Fruit fly (Drosophila melanogaster) whole organism, embryonic: ENCODE results near the gene BuGZ.

Experiments
- CG10147 ChIP-seq: fragments of 200-800 bp; sonication (Bioruptor generic); optimal IDR thresholded peaks from 2 replicates; lab custom pipeline; 2019; ENCODE audit warnings: missing biosample characterization, mild to moderate bottlenecking, missing genetic modification characterization, moderate library complexity
- CG10267 ChIP-seq: fragments of 200-800 bp; sonication (Bioruptor generic); optimal IDR thresholded peaks from 2 replicates; lab custom pipeline; 2018; ENCODE audit warnings: missing biosample characterization, mild to moderate bottlenecking, missing genetic modification characterization, moderate library complexity
- CG11695 ChIP-seq: fragments of 200-800 bp; sonication (Bioruptor generic); IDR thresholded peaks from 3 replicates; pipeline ENCODE4 v1.3.6; 2022; ENCODE audit warnings: missing biosample characterization, missing genetic modification characterization
- CG15514 ChIP-seq: fragments of 200-800 bp; sonication (Bioruptor generic); optimal IDR thresholded peaks from 3 replicates; lab custom pipeline; 2017; ENCODE audit warnings: missing biosample characterization, missing genetic modification characterization, mild to moderate bottlenecking, moderate library complexity, missing genetic modification reagents
- CG1603 ChIP-seq: fragments of 200-800 bp; sonication (Bioruptor generic); optimal IDR thresholded peaks from 2 replicates; lab custom pipeline; 2019; ENCODE audit warnings: missing biosample characterization, mild to moderate bottlenecking, missing genetic modification characterization, moderate library complexity
- CG16813 ChIP-seq: fragments of 200-800 bp; sonication (Bioruptor generic); IDR thresholded peaks from 3 replicates; pipeline ENCODE4 v1.3.6; 2022; ENCODE audit warnings: missing biosample characterization, missing genetic modification characterization; ENCODE audit not compliant: partially characterized antibody
- CG17359 ChIP-seq: fragments of 200-800 bp; sonication (Bioruptor generic); optimal IDR thresholded peaks from 3 replicates; lab custom pipeline; 2018; ENCODE audit warnings: missing biosample characterization, mild to moderate bottlenecking, missing genetic modification characterization, moderate library complexity
- CG17612 ChIP-seq: fragments of 200-800 bp; sonication (Bioruptor generic); IDR thresholded peaks from 2 replicates; pipeline ENCODE4 v1.3.6; 2022; ENCODE audit warnings: missing biosample characterization, missing genetic modification characterization
- CG17829 ChIP-seq: fragments of 200-800 bp; optimal IDR thresholded peaks from 2 replicates; lab custom pipeline; 2019; ENCODE audit warnings: missing biosample characterization, mild to moderate bottlenecking, missing genetic modification characterization, moderate library complexity
- CG18262 ChIP-seq: fragments of 200-800 bp; optimal IDR thresholded peaks from 3 replicates; lab custom pipeline; 2019; ENCODE audit warnings: missing biosample characterization, mild to moderate bottlenecking, missing genetic modification characterization, moderate library complexity
- CG2116 ChIP-seq: fragments of 200-800 bp; sonication (Bioruptor generic); optimal IDR thresholded peaks from 3 replicates; lab custom pipeline; 2018; ENCODE audit warnings: missing biosample characterization, mild to moderate bottlenecking, missing genetic modification characterization
- CG32532 ChIP-seq: fragments of 200-800 bp; sonication (Bioruptor generic); IDR thresholded peaks from 2 replicates; pipeline ENCODE4 v1.3.6; 2022; ENCODE audit warnings: missing biosample characterization, missing genetic modification characterization
- CG3726 ChIP-seq: fragments of 200-800 bp; sonication (Bioruptor generic); IDR thresholded peaks from 3 replicates; pipeline ENCODE4, ENCODE4 v1.3.6; 2022; ENCODE audit warnings: missing biosample characterization, missing genetic modification characterization
- CG3847 ChIP-seq: fragments of 200-800 bp; sonication (Bioruptor generic); IDR thresholded peaks from 2 replicates; pipeline ENCODE4 v1.3.6; 2022; ENCODE audit warnings: missing biosample characterization, missing genetic modification characterization
- CG6272 ChIP-seq: fragments of 200-800 bp; sonication (Bioruptor generic); IDR thresholded peaks from 2 replicates; pipeline ENCODE4 v1.3.6; 2022; ENCODE audit warnings: missing biosample characterization, missing genetic modification characterization
- CG6765 ChIP-seq: fragments of 200-800 bp; sonication (Bioruptor generic); optimal IDR thresholded peaks from 3 replicates; lab custom pipeline; 2017; ENCODE audit warnings: missing biosample characterization, mild to moderate bottlenecking, missing genetic modification characterization
- CG6854 ChIP-seq: fragments of 200-800 bp; sonication (Bioruptor generic); optimal IDR thresholded peaks from 3 replicates; lab custom pipeline; 2017; ENCODE audit warnings: missing biosample characterization, mild to moderate bottlenecking, missing genetic modification characterization
- CG7745 ChIP-seq: fragments of 200-800 bp; sonication (Bioruptor generic); optimal IDR thresholded peaks from 2 replicates; lab custom pipeline; 2018; ENCODE audit warnings: missing biosample characterization, mild to moderate bottlenecking, missing genetic modification characterization, moderate library complexity
- CG8290 ChIP-seq, 3 experiments: fragments of 200-800 bp; sonication (Bioruptor generic); optimal IDR thresholded peaks; 2 replicates each; lab custom pipeline; 2016 to 2019; ENCODE audit warnings: missing biosample characterization in 3 of 3, missing genetic modification characterization in 3 of 3, mild to moderate bottlenecking in 2 of 3, moderate library complexity in 1 of 3
- CG8478 ChIP-seq: fragments of >200 bp; optimal IDR thresholded peaks from 2 replicates; lab custom pipeline; 2018
- CG9797 ChIP-seq: fragments of 200-800 bp; sonication (Bioruptor generic); optimal IDR thresholded peaks from 3 replicates; lab custom pipeline; 2018; ENCODE audit warnings: missing biosample characterization, mild to moderate bottlenecking, missing genetic modification characterization
- CrebB ChIP-seq: fragments of 200-800 bp; sonication (Bioruptor generic); optimal IDR thresholded peaks from 3 replicates; lab custom pipeline; 2018; ENCODE audit warnings: missing biosample characterization, mild to moderate bottlenecking, missing genetic modification characterization
- Dref ChIP-seq: fragments of 200-800 bp; sonication (Bioruptor generic); IDR thresholded peaks from 2 replicates; pipeline ENCODE4 v1.3.6; 2022; ENCODE audit warnings: missing biosample characterization, missing genetic modification characterization
- Drgx ChIP-seq: fragments of 200-800 bp; sonication (Bioruptor generic); IDR thresholded peaks from 2 replicates; pipeline ENCODE4 v1.3.6; 2022; ENCODE audit warnings: missing biosample characterization, missing genetic modification characterization
- E2f2 ChIP-seq: fragments of 200-800 bp; sonication (Bioruptor generic); IDR thresholded peaks from 2 replicates; pipeline ENCODE4 v1.3.6; 2022; ENCODE audit warnings: missing biosample characterization, missing genetic modification characterization
- Eip74EF ChIP-seq, 2 experiments: fragments of 200-800 bp in 1 of 2; fragments of >200 bp in 1 of 2; sonication (Bioruptor generic) in 1 of 2; optimal IDR thresholded peaks; 2 replicates each; lab custom pipeline; 2017 to 2019; ENCODE audit warnings: missing biosample characterization in 2 of 2, missing genetic modification characterization in 2 of 2, mild to moderate bottlenecking in 1 of 2, moderate library complexity in 1 of 2
- Gsc ChIP-seq: fragments of 200-800 bp; sonication (Bioruptor generic); IDR thresholded peaks from 2 replicates; pipeline ENCODE4 v1.3.6; 2022; ENCODE audit warnings: missing biosample characterization, missing genetic modification characterization
- HLHmδ ChIP-seq: fragments of 200-800 bp; sonication (Bioruptor generic); optimal IDR thresholded peaks from 2 replicates; lab custom pipeline; 2018; ENCODE audit warnings: missing biosample characterization, mild to moderate bottlenecking, missing genetic modification characterization, moderate library complexity
- Rfx ChIP-seq: fragments of 200-800 bp; sonication (Bioruptor generic); IDR thresholded peaks from 2 replicates; pipeline ENCODE4 v1.3.6; 2022; ENCODE audit warnings: missing biosample characterization, missing genetic modification characterization
- Scr ChIP-seq: fragments of 200-800 bp; sonication (Bioruptor generic); IDR thresholded peaks from 2 replicates; pipeline ENCODE4 v1.3.6; 2022; ENCODE audit warnings: missing biosample characterization, missing genetic modification characterization; ENCODE audit not compliant: partially characterized antibody
- Sox102F ChIP-seq: fragments of 200-800 bp; sonication (Bioruptor generic); optimal IDR thresholded peaks from 2 replicates; lab custom pipeline; 2018; ENCODE audit warnings: missing biosample characterization, mild to moderate bottlenecking, missing genetic modification characterization, moderate library complexity
- Xbp1 ChIP-seq: fragments of 200-800 bp; sonication (Bioruptor generic); optimal IDR thresholded peaks from 3 replicates; lab custom pipeline; 2016; ENCODE audit warnings: missing biosample characterization, mild to moderate bottlenecking, missing genetic modification characterization
- al ChIP-seq: fragments of 200-800 bp; sonication (Bioruptor generic); IDR thresholded peaks from 2 replicates; pipeline ENCODE4 v1.3.6; 2022; ENCODE audit warnings: missing biosample characterization, missing genetic modification characterization
- dimm ChIP-seq: fragments of 200-800 bp; sonication (Bioruptor generic); IDR thresholded peaks from 2 replicates; pipeline ENCODE4 v1.3.6; 2022; ENCODE audit warnings: missing biosample characterization, missing genetic modification characterization
- ems ChIP-seq: fragments of 200-800 bp; sonication (Bioruptor generic); optimal IDR thresholded peaks from 3 replicates; lab custom pipeline; 2016; ENCODE audit warnings: missing biosample characterization, missing genetic modification characterization
- fu2 ChIP-seq: fragments of 200-800 bp; sonication (Bioruptor generic); optimal IDR thresholded peaks from 2 replicates; lab custom pipeline; 2016; ENCODE audit warnings: missing biosample characterization, missing genetic modification characterization
- grau ChIP-seq: fragments of 200-800 bp; optimal IDR thresholded peaks from 3 replicates; lab custom pipeline; 2019; ENCODE audit warnings: missing biosample characterization, mild to moderate bottlenecking, missing genetic modification characterization, moderate library complexity
- gro ChIP-seq: fragments of 200-800 bp; sonication (Bioruptor generic); optimal IDR thresholded peaks from 2 replicates; lab custom pipeline; 2016; ENCODE audit warnings: missing biosample characterization, missing genetic modification characterization
- her ChIP-seq: fragments of 200-800 bp; sonication (Bioruptor generic); optimal IDR thresholded peaks from 2 replicates; lab custom pipeline; 2016; ENCODE audit warnings: missing biosample characterization, missing genetic modification characterization
- lilli ChIP-seq: fragments of 200-800 bp; sonication (Bioruptor generic); optimal IDR thresholded peaks from 3 replicates; lab custom pipeline; 2016; ENCODE audit warnings: missing biosample characterization, missing genetic modification characterization
- nmo ChIP-seq: fragments of 200-800 bp; sonication (Bioruptor generic); optimal IDR thresholded peaks from 2 replicates; lab custom pipeline; 2018; ENCODE audit warnings: missing biosample characterization, mild to moderate bottlenecking, missing genetic modification characterization, moderate library complexity
- peb ChIP-seq: fragments of 200-800 bp; sonication (Bioruptor generic); IDR thresholded peaks from 2 replicates; pipeline ENCODE4 v1.3.6; 2022; ENCODE audit warnings: missing biosample characterization, missing genetic modification characterization
- phol ChIP-seq: fragments of 200-800 bp; sonication (Bioruptor generic); optimal IDR thresholded peaks from 3 replicates; lab custom pipeline; 2018; ENCODE audit warnings: missing biosample characterization, mild to moderate bottlenecking, missing genetic modification characterization, moderate library complexity
- row ChIP-seq: fragments of 200-800 bp; sonication (Bioruptor generic); IDR thresholded peaks from 3 replicates; pipeline ENCODE4 v1.3.6; 2022; ENCODE audit warnings: missing biosample characterization, missing genetic modification characterization
- tna ChIP-seq: fragments of 200-800 bp; sonication (Bioruptor generic); IDR thresholded peaks from 2 replicates; pipeline ENCODE4 v1.3.6; 2022; ENCODE audit warnings: missing biosample characterization, missing genetic modification characterization; ENCODE audit not compliant: partially characterized antibody
- unc-4 ChIP-seq: fragments of 200-800 bp; sonication (Bioruptor generic); IDR thresholded peaks from 2 replicates; pipeline ENCODE4 v1.3.6; 2022; ENCODE audit warnings: missing biosample characterization, missing genetic modification characterization; ENCODE audit not compliant: partially characterized antibody
- unpg ChIP-seq: fragments of 200-800 bp; sonication (Bioruptor generic); optimal IDR thresholded peaks from 3 replicates; lab custom pipeline; 2018; ENCODE audit warnings: missing biosample characterization, mild to moderate bottlenecking, missing genetic modification characterization, moderate library complexity
- vnd ChIP-seq: fragments of 200-800 bp; sonication (Bioruptor generic); IDR thresholded peaks from 3 replicates; pipeline ENCODE4 v1.3.6; 2022; ENCODE audit warnings: missing biosample characterization, missing genetic modification characterization; ENCODE audit not compliant: partially characterized antibody
- zfh1 ChIP-seq: fragments of 200-800 bp; sonication (Bioruptor generic); IDR thresholded peaks from 3 replicates; pipeline ENCODE4 v1.3.6; 2022; ENCODE audit warnings: missing biosample characterization, missing genetic modification characterization

Gene BuGZ

DNA sequence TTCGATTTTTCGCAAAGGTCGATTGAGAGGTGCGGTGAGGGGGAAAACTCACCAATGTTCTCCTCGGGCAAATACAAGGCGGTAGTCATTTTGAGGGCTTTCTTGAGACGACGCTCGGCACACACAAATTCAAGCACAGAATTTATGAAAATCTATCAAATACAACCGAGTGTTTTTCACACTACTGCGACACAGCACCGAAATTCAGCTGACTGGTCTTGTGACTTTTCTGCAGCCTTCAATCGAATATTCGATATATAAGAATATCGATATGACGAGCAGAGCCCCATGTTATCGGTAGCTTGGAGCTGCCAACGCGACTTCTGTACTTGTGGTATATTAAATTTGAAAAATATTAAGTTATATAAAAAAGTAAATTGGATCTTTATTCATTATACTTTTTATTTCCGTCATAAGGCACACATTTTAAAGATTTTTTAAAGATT is 15.6 kb upstream of the BuGZ start, which contains the start of gene VhaSFD (continued):
- peak in 1 of 2 experiments; percentile 28 for TF ChIP-seq Eip74EF (GFP tag; optimal IDR thresholded peaks at IDR 0.05; lab: Kevin White, UChicago)
- peak; percentile 42 for TF ChIP-seq grau
- TF ChIP-seq CG8290 (GFP tag; optimal IDR thresholded peaks at IDR 0.05; lab: Kevin White, UChicago) = no peak
- TF ChIP-seq CG8290 (tag; optimal IDR thresholded peaks at IDR 0.05; lab: Kevin White, UChicago) = peak in 1 of 2 experiments; percentile 71
- no peak for TF ChIP-seq Gsc (GFP tag; lab: Robert Waterston, UW)
- TF ChIP-seq fu2 (GFP tag; lab: Kevin White, UChicago) = peak; percentile 34
- TF ChIP-seq CG2116 (GFP tag; lab: Kevin White, UChicago) = peak; percentile 88
- no peak for TF ChIP-seq ems (GFP tag; lab: Kevin White, UChicago)
- TF ChIP-seq vnd (GFP tag; lab: Robert Waterston, UW) = peak; percentile 57; the same call in 1 of the 3 replicates
- peak; percentile 31 for TF ChIP-seq CG18262
- peak; percentile 9 for TF ChIP-seq HLHmδ (GFP tag; lab: Kevin White, UChicago)
- TF ChIP-seq CrebB (tag; lab: Kevin White, UChicago) = peak; percentile 31
- peak; percentile 32; the same call in 1 of the 2 replicates for TF ChIP-seq tna
- no peak for TF ChIP-seq dimm (GFP tag; lab: Robert Waterston, UW)
- peak; percentile 10 for TF ChIP-seq gro (GFP tag; lab: Kevin White, UChicago)
- no peak for TF ChIP-seq CG3726 (GFP tag; lab: Robert Waterston, UW)
- TF ChIP-seq CG15514 (GFP tag; lab: Kevin White, UChicago) = peak; percentile 68
- peak; percentile 40; the same call in 1 of the 2 replicates for TF ChIP-seq CG3847 (GFP tag; lab: Robert Waterston, UW)
- peak; percentile 59; the same call in 1 of the 2 replicates for TF ChIP-seq Rfx (GFP tag; lab: Robert Waterston, UW)
- peak; percentile 94 for TF ChIP-seq Dref (GFP tag; lab: Robert Waterston, UW)
- TF ChIP-seq Sox102F (GFP tag; lab: Kevin White, UChicago) = no peak
- TF ChIP-seq CG10147 = peak; percentile 19
- TF ChIP-seq unc-4 (GFP tag; lab: Robert Waterston, UW) = peak; percentile 75
- no peak for TF ChIP-seq CG17612
- no peak for TF ChIP-seq al (GFP tag; lab: Robert Waterston, UW)
- peak; percentile 75 for TF ChIP-seq E2f2
- TF ChIP-seq her (GFP tag; lab: Kevin White, UChicago) = peak; percentile 6
- peak; percentile 61 for TF ChIP-seq CG10267
- TF ChIP-seq CG7745 (tag; lab: Kevin White, UChicago) = no peak
- TF ChIP-seq CG6854 (GFP tag; lab: Kevin White, UChicago) = peak; percentile 60
- TF ChIP-seq CG32532 = 0 out of 2 replicates have a peak, but pooled peaks have one; percentile 14
- peak; percentile 50; the same call in 2 of the 3 replicates for TF ChIP-seq zfh1 (GFP tag; lab: Robert Waterston, UW)
- TF ChIP-seq lilli (GFP tag; lab: Kevin White, UChicago) = peak; percentile 40
- no peak for TF ChIP-seq CG11695 (GFP tag; lab: Robert Waterston, UW)
- peak; percentile 56 for TF ChIP-seq CG17829 (tag; lab: Kevin White, UChicago)
- peak; percentile 62 for TF ChIP-seq CG6765 (GFP tag; lab: Kevin White, UChicago)
- TF ChIP-seq CG17359 = peak; percentile 16
- no peak for TF ChIP-seq CG8478 (lab: Kevin White, UChicago)
- peak; percentile 5 for TF ChIP-seq unpg (GFP tag; lab: Kevin White, UChicago)
- peak; percentile 30 for TF ChIP-seq Xbp1 (GFP tag; lab: Kevin White, UChicago)
- no peak for TF ChIP-seq peb (GFP tag; lab: Robert Waterston, UW)
- TF ChIP-seq Drgx (GFP tag; lab: Robert Waterston, UW) = peak; percentile 38; the same call in 1 of the 2 replicates
- TF ChIP-seq nmo (GFP tag; lab: Kevin White, UChicago) = peak; percentile 28
- TF ChIP-seq Scr (GFP tag; lab: Robert Waterston, UW) = peak; percentile 49
- peak; percentile 66 for TF ChIP-seq CG16813 (GFP tag; lab: Robert Waterston, UW)
- TF ChIP-seq CG9797 (GFP tag; lab: Kevin White, UChicago) = peak; percentile 56
- TF ChIP-seq row = peak; percentile 42; the same call in 1 of the 3 replicates
- peak; percentile 48 for TF ChIP-seq CG1603 (tag; lab: Kevin White, UChicago)
- TF ChIP-seq phol = peak; percentile 35
- no peak for TF ChIP-seq CG6272 (GFP tag; lab: Robert Waterston, UW)
